Worm (Caenorhabditis elegans) whole organism, L1 larva: ENCODE measurements around the gene cha-1.

Experiments used
- C04F5.9 ChIP-seq: sonication (generic microtip); optimal IDR thresholded peaks from 2 replicates; lab custom pipeline; 2016; ENCODE audit warnings: missing genetic modification characterization, missing compliant biosample characterization
- C16A3.4 ChIP-seq: fragments of 150-350 bp; optimal IDR thresholded peaks from 2 replicates; lab custom pipeline; 2014; ENCODE audit warnings: missing biosample characterization, missing genetic modification characterization
- F16B12.6 ChIP-seq: fragments of 150-350 bp; optimal IDR thresholded peaks from 2 replicates; lab custom pipeline; 2014; ENCODE audit warnings: missing biosample characterization, missing genetic modification characterization
- Y116A8C.19 ChIP-seq: sonication (generic microtip); optimal IDR thresholded peaks from 2 replicates; lab custom pipeline; 2016; ENCODE audit warnings: missing compliant biosample characterization, missing genetic modification characterization, borderline replicate concordance
- blmp-1 ChIP-seq: fragments of 150-350 bp; optimal IDR thresholded peaks from 2 replicates; lab custom pipeline; 2014; ENCODE audit warnings: missing biosample characterization, missing genetic modification characterization
- ceh-63 ChIP-seq: fragments of 200-800 bp; sonication (Bioruptor generic); optimal IDR thresholded peaks from 2 replicates; lab custom pipeline; 2018; ENCODE audit warnings: mild to moderate bottlenecking, missing genetic modification characterization, missing compliant biosample characterization
- ceh-8 ChIP-seq: fragments of 200-800 bp; sonication (Bioruptor generic); optimal IDR thresholded peaks from 2 replicates; lab custom pipeline; 2018; ENCODE audit warnings: mild to moderate bottlenecking, missing genetic modification characterization, moderate library complexity, missing compliant biosample characterization
- ceh-90 ChIP-seq: sonication (generic microtip); optimal IDR thresholded peaks from 2 replicates; lab custom pipeline; 2016; ENCODE audit warnings: missing genetic modification characterization, missing compliant biosample characterization
- dpl-1 ChIP-seq, 3 experiments: fragments of 150-350 bp in 2 of 3; sonication (generic microtip) in 1 of 3; optimal IDR thresholded peaks; 2 replicates each; lab custom pipeline; 2014 to 2017; ENCODE audit warnings: missing biosample characterization in 3 of 3, missing genetic modification characterization in 3 of 3, missing genetic modification reagents in 3 of 3
- dsc-1 ChIP-seq: sonication (generic microtip); optimal IDR thresholded peaks from 2 replicates; lab custom pipeline; 2016; ENCODE audit warnings: mild to moderate bottlenecking, missing genetic modification characterization, missing compliant biosample characterization
- efl-1 ChIP-seq, 4 experiments: fragments of 150-350 bp; optimal IDR thresholded peaks in 3 of 4; peaks in 1 of 4; 1 replicate in 1 of 4; 2 replicates in 3 of 4; lab custom pipeline; 2014; ENCODE audit warnings: missing biosample characterization in 2 of 4, missing genetic modification characterization in 2 of 4, missing genetic modification reagents in 2 of 4
- egl-27 ChIP-seq, 2 experiments: fragments of 150-350 bp in 1 of 2; sonication (generic microtip); optimal IDR thresholded peaks; 3 replicates each; lab custom pipeline; 2017 to 2018; ENCODE audit warnings: missing biosample characterization in 2 of 2, missing genetic modification characterization in 2 of 2, missing genetic modification reagents in 2 of 2
- elt-2 ChIP-seq: sonication (generic microtip); optimal IDR thresholded peaks from 2 replicates; lab custom pipeline; 2016; ENCODE audit warnings: missing genetic modification characterization, mild to moderate bottlenecking, inconsistent platforms, missing compliant biosample characterization, missing genetic modification reagents
- ets-5 ChIP-seq: fragments of 200-800 bp; sonication (Bioruptor generic); IDR thresholded peaks from 2 replicates; pipeline ENCODE4 v1.3.6; 2022; ENCODE audit warnings: missing genetic modification characterization, missing compliant biosample characterization
- fkh-10 ChIP-seq: sonication (generic microtip); optimal IDR thresholded peaks from 2 replicates; lab custom pipeline; 2017; ENCODE audit warnings: missing biosample characterization, missing genetic modification reagents, missing genetic modification characterization
- fkh-8 ChIP-seq: sonication (generic microtip); optimal IDR thresholded peaks from 2 replicates; lab custom pipeline; 2016; ENCODE audit warnings: mild to moderate bottlenecking, missing genetic modification characterization, missing compliant biosample characterization
- fos-1 ChIP-seq: fragments of 150-350 bp; optimal IDR thresholded peaks from 2 replicates; lab custom pipeline; 2014; ENCODE audit warnings: missing biosample characterization, missing genetic modification characterization
- grh-1 ChIP-seq: fragments of 200-800 bp; sonication (Bioruptor generic); IDR thresholded peaks from 2 replicates; pipeline ENCODE4 v1.3.6; 2022; ENCODE audit warnings: missing genetic modification reagents, missing genetic modification characterization, missing compliant biosample characterization
- hlh-4 ChIP-seq: sonication (generic microtip); optimal IDR thresholded peaks from 2 replicates; lab custom pipeline; 2016; ENCODE audit warnings: mild to moderate bottlenecking, missing genetic modification characterization, missing compliant biosample characterization
- irx-1 ChIP-seq: sonication (generic microtip); optimal IDR thresholded peaks from 2 replicates; lab custom pipeline; 2016; ENCODE audit warnings: missing genetic modification characterization, missing compliant biosample characterization
- isw-1 ChIP-seq: fragments of 200-800 bp; sonication (Bioruptor generic); IDR thresholded peaks from 2 replicates; pipeline ENCODE4 v1.3.6; 2022; ENCODE audit warnings: missing genetic modification characterization, missing compliant biosample characterization
- jun-1 ChIP-seq: fragments of 150-350 bp; optimal IDR thresholded peaks from 2 replicates; lab custom pipeline; 2014; ENCODE audit warnings: missing biosample characterization, missing genetic modification reagents, missing genetic modification characterization
- lin-13 ChIP-seq: fragments of 150-350 bp; optimal IDR thresholded peaks from 2 replicates; lab custom pipeline; 2014; ENCODE audit warnings: missing biosample characterization, missing genetic modification reagents, missing genetic modification characterization
- lin-14 ChIP-seq: fragments of 200-800 bp; sonication (Bioruptor generic); optimal IDR thresholded peaks from 2 replicates; lab custom pipeline; 2018; ENCODE audit warnings: mild to moderate bottlenecking, missing genetic modification characterization, moderate library complexity, missing compliant biosample characterization
- lin-35 ChIP-seq, 2 experiments: fragments of 150-350 bp; optimal IDR thresholded peaks; 2 replicates each; lab custom pipeline; 2014; ENCODE audit warnings: missing biosample characterization in 2 of 2, missing genetic modification characterization in 2 of 2, missing genetic modification reagents in 2 of 2
- lin-39 ChIP-seq: fragments of 150-350 bp; optimal IDR thresholded peaks from 2 replicates; lab custom pipeline; 2014; ENCODE audit warnings: missing biosample characterization, missing genetic modification reagents, missing genetic modification characterization
- lsy-2 ChIP-seq, 2 experiments: fragments of 150-350 bp; optimal IDR thresholded peaks; 2 replicates each; lab custom pipeline; 2014; ENCODE audit warnings: missing biosample characterization in 2 of 2, missing genetic modification characterization in 2 of 2
- mdl-1 ChIP-seq, 2 experiments: fragments of 150-350 bp; optimal IDR thresholded peaks; 2 replicates each; lab custom pipeline; 2014 to 2017; ENCODE audit warnings: missing biosample characterization in 2 of 2, missing genetic modification characterization in 2 of 2, inconsistent platforms in 1 of 2
- mep-1 ChIP-seq: fragments of 150-350 bp; optimal IDR thresholded peaks from 2 replicates; lab custom pipeline; 2014; ENCODE audit warnings: missing biosample characterization, missing genetic modification characterization
- nhr-11 ChIP-seq: fragments of 150-350 bp; optimal IDR thresholded peaks from 2 replicates; lab custom pipeline; 2014; ENCODE audit warnings: missing biosample characterization, missing genetic modification characterization
- nhr-12 ChIP-seq: sonication (generic microtip); optimal IDR thresholded peaks from 2 replicates; lab custom pipeline; 2017; ENCODE audit warnings: missing biosample characterization, missing genetic modification characterization
- nhr-237 ChIP-seq: fragments of 150-350 bp; optimal IDR thresholded peaks from 2 replicates; lab custom pipeline; 2014; ENCODE audit warnings: missing biosample characterization, missing genetic modification characterization
- nhr-28 ChIP-seq: fragments of 150-350 bp; optimal IDR thresholded peaks from 2 replicates; lab custom pipeline; 2014; ENCODE audit warnings: missing biosample characterization, missing genetic modification characterization
- nhr-71 ChIP-seq: sonication (generic microtip); optimal IDR thresholded peaks from 2 replicates; lab custom pipeline; 2016; ENCODE audit warnings: mild to moderate bottlenecking, missing genetic modification characterization, moderate library complexity, missing compliant biosample characterization
- nhr-84 ChIP-seq: sonication (generic microtip); optimal IDR thresholded peaks from 2 replicates; lab custom pipeline; 2017; ENCODE audit warnings: missing biosample characterization, missing genetic modification characterization
- nhr-85 ChIP-seq: sonication (generic microtip); peaks from one replicate; lab custom pipeline; 2016; ENCODE audit warnings: missing genetic modification characterization, inconsistent platforms, missing compliant biosample characterization
- rnt-1 ChIP-seq: sonication (generic microtip); optimal IDR thresholded peaks from 2 replicates; lab custom pipeline; 2016; ENCODE audit warnings: mild to moderate bottlenecking, missing genetic modification characterization, moderate library complexity, missing compliant biosample characterization
- skn-1 ChIP-seq: fragments of 150-350 bp; optimal IDR thresholded peaks from 2 replicates; lab custom pipeline; 2014; ENCODE audit warnings: missing biosample characterization, missing genetic modification characterization
- snpc-4 ChIP-seq: fragments of 150-350 bp; optimal IDR thresholded peaks from 2 replicates; lab custom pipeline; 2014; ENCODE audit warnings: missing biosample characterization, missing genetic modification characterization
- tlp-1 ChIP-seq: fragments of 150-350 bp; optimal IDR thresholded peaks from 2 replicates; lab custom pipeline; 2014; ENCODE audit warnings: missing biosample characterization, missing genetic modification characterization
- unc-130 ChIP-seq: fragments of 150-350 bp; optimal IDR thresholded peaks from 2 replicates; lab custom pipeline; 2017; ENCODE audit warnings: missing biosample characterization, missing genetic modification characterization, inconsistent platforms
- unc-30 ChIP-seq: sonication (generic microtip); optimal IDR thresholded peaks from 2 replicates; lab custom pipeline; 2017; ENCODE audit warnings: missing biosample characterization, missing genetic modification characterization
- zag-1 ChIP-seq: fragments of 150-350 bp; optimal IDR thresholded peaks from 2 replicates; lab custom pipeline; 2014; ENCODE audit warnings: missing biosample characterization, missing genetic modification characterization
- zip-4 ChIP-seq: fragments of 200-800 bp; sonication (Bioruptor generic); optimal IDR thresholded peaks from 2 replicates; lab custom pipeline; 2018; ENCODE audit warnings: mild to moderate bottlenecking, missing genetic modification characterization, moderate library complexity, missing compliant biosample characterization
- ztf-4 ChIP-seq: fragments of 150-350 bp; optimal IDR thresholded peaks from 2 replicates; lab custom pipeline; 2014; ENCODE audit warnings: missing biosample characterization, missing genetic modification characterization

cha-1 gene

ce11 chrIV:3579477-3579975 lies 45.0 kb downstream of the cha-1 start, which contains the start of gene Y37E11B.1:
Gene Y37E11B.1, plus strand, starts transcription at chrIV:3579621.
- peak; percentile 19 for TF ChIP-seq nhr-71 (tag; lab: Kevin White, UChicago)
- no peak for TF ChIP-seq C04F5.9
- no peak for TF ChIP-seq F16B12.6
- no peak for TF ChIP-seq nhr-28
- TF ChIP-seq irx-1 (tag; lab: Kevin White, UChicago) = no peak
- TF ChIP-seq ets-5 = no peak
- TF ChIP-seq ceh-8 (GFP tag; lab: Kevin White, UChicago) = no peak
- TF ChIP-seq nhr-11 (tag; lab: Kevin White, UChicago) = no peak
- TF ChIP-seq lin-39 (tag; lab: Kevin White, UChicago) = no peak
- peak in 1 of 3 experiments; percentile 30 for TF ChIP-seq dpl-1 (GFP tag; optimal IDR thresholded peaks at IDR 0.05; lab: Kevin White, UChicago)
- no peak for TF ChIP-seq mep-1 (tag; lab: Kevin White, UChicago)
- TF ChIP-seq C16A3.4 (tag; lab: Kevin White, UChicago) = no peak
- TF ChIP-seq lin-35 (GFP tag; optimal IDR thresholded peaks at IDR 0.05; lab: Kevin White, UChicago) = peak in 1 of 2 experiments; percentile 16
- no peak for TF ChIP-seq blmp-1 (tag; lab: Kevin White, UChicago)
- TF ChIP-seq nhr-85 (tag; lab: Kevin White, UChicago) = no peak
- TF ChIP-seq isw-1 (GFP tag; lab: Robert Waterston, UW) = no peak
- TF ChIP-seq lin-14 = no peak
- TF ChIP-seq egl-27 (tag; optimal IDR thresholded peaks at IDR 0.05; lab: Kevin White, UChicago) = no peak
- TF ChIP-seq fos-1 (tag; lab: Kevin White, UChicago) = no peak
- no peak for TF ChIP-seq hlh-4
- TF ChIP-seq lsy-2 (tag; optimal IDR thresholded peaks at IDR 0.05; lab: Kevin White, UChicago) = peak in 1 of 2 experiments; percentile 44
- TF ChIP-seq ztf-4 = no peak
- no peak for TF ChIP-seq jun-1 (tag; lab: Kevin White, UChicago)
- no peak for TF ChIP-seq rnt-1 (tag; lab: Kevin White, UChicago)
- no peak for TF ChIP-seq fkh-10
- peak; percentile 25 for TF ChIP-seq fkh-8 (tag; lab: Kevin White, UChicago)
- TF ChIP-seq mdl-1 (tag; optimal IDR thresholded peaks at IDR 0.05; lab: Kevin White, UChicago) = no peak
- no peak for TF ChIP-seq snpc-4
- no peak for TF ChIP-seq nhr-12
- TF ChIP-seq nhr-237 (tag; lab: Kevin White, UChicago) = no peak
- peak in 1 of 2 experiments; percentile 53 for TF ChIP-seq efl-1 (optimal IDR thresholded peaks at IDR 0.05; lab: Kevin White, UChicago)
- TF ChIP-seq efl-1 (GFP tag; optimal IDR thresholded peaks at IDR 0.05 in 1 of 2; lab: Kevin White, UChicago) = peak; percentile 38 to 91
- peak; percentile 4 for TF ChIP-seq skn-1 (tag; lab: Kevin White, UChicago)
- TF ChIP-seq lin-13 (GFP tag; lab: Kevin White, UChicago) = no peak
- TF ChIP-seq ceh-90 (tag; lab: Kevin White, UChicago) = no peak
- TF ChIP-seq unc-130 (tag; lab: Kevin White, UChicago) = no peak
- TF ChIP-seq elt-2 (tag; lab: Kevin White, UChicago) = no peak
- no peak for TF ChIP-seq dsc-1
- no peak for TF ChIP-seq zip-4 (GFP tag; lab: Kevin White, UChicago)
- no peak for TF ChIP-seq unc-30 (tag; lab: Kevin White, UChicago)
- TF ChIP-seq Y116A8C.19 = no peak
- no peak for TF ChIP-seq nhr-84 (tag; lab: Kevin White, UChicago)
- TF ChIP-seq tlp-1 (tag; lab: Kevin White, UChicago) = no peak
- TF ChIP-seq grh-1 (GFP tag; lab: Robert Waterston, UW) = no peak
- TF ChIP-seq zag-1 (tag; lab: Kevin White, UChicago) = no peak
- TF ChIP-seq, all 84 proteins: peak for 7

ce11 chrIV:3578667-3579066 lies 45.8 kb downstream of the cha-1 start:
- TF ChIP-seq ceh-63 (GFP tag; lab: Kevin White, UChicago) = no peak
- TF ChIP-seq nhr-85 (tag; lab: Kevin White, UChicago) = peak; percentile 63
